Fruit fly (Drosophila melanogaster) whole organism: Measurements from ENCODE around the gene pHCl-2.

Experiments
- CG8478 ChIP-seq: fragments of >200 bp; optimal IDR thresholded peaks from 2 replicates; lab custom pipeline; 2018; ENCODE audit warnings: inconsistent platforms
- psq ChIP-seq: fragments of >200 bp; optimal IDR thresholded peaks from 2 replicates; lab custom pipeline; 2017
- usp ChIP-seq: fragments of >200 bp; optimal IDR thresholded peaks from 2 replicates; lab custom pipeline; 2017; ENCODE audit warnings: missing biosample characterization, missing genetic modification characterization, mixed read lengths

dm6 chr3R:31252093-31252962 lies 52.9 kb downstream of the pHCl-2 start, which contains the start of the genes qless and mRpL32:
- TF ChIP-seq usp (GFP tag; lab: Kevin White, UChicago) (no peak), psq (lab: Kevin White, UChicago) (no peak), CG8478 (lab: Kevin White, UChicago) (no peak)
